Fruit fly (Drosophila melanogaster): ENCODE data around the gene crn.

Gene crn

dm6 chrX:2242897-2243296 lies 6.9 kb downstream of the crn start:
- TF ChIP-seq CTCF (optimal IDR thresholded peaks at IDR 0.05) (no peak), CG8478 (optimal IDR thresholded peaks at IDR 0.05) (no peak)

- TF ChIP-seq CTCF (optimal IDR thresholded peaks at IDR 0.05) (peak in 1 of 2 experiments; percentile 19), CG8478 (optimal IDR thresholded peaks at IDR 0.05) (no peak)
Measured at dm6 chrX:2241842-2242241, 7.9 kb downstream of the crn start, which contains the start of gene kz. kz (minus strand) TSS chrX:2242035.

dm6 chrX:2225138-2225537 lies 24.6 kb downstream of the crn start, which contains the start of gene pcx:
pcx (plus strand) TSS chrX:2225296.
- TF ChIP-seq CTCF (optimal IDR thresholded peaks at IDR 0.05): no peak
- TF ChIP-seq CG8478 (optimal IDR thresholded peaks at IDR 0.05): no peak

dm6 chrX:2223454-2223853 lies 26.3 kb downstream of the crn start, which contains the start of gene CG14052:
CG14052 (plus strand) TSS chrX:2223754.
- no peak for TF ChIP-seq CTCF (optimal IDR thresholded peaks at IDR 0.05)
- no peak for TF ChIP-seq CG8478 (optimal IDR thresholded peaks at IDR 0.05)

dm6 chrX:2222181-2222790 lies 27.5 kb downstream of the crn start, which contains the start of gene Vinc:
Vinc (minus strand) TSS chrX:2222567.
- TF ChIP-seq CG8478 (optimal IDR thresholded peaks at IDR 0.05) (no peak), CTCF (optimal IDR thresholded peaks at IDR 0.05) (no peak)

- TF ChIP-seq CG8478 (optimal IDR thresholded peaks at IDR 0.05) (no peak), CTCF (optimal IDR thresholded peaks at IDR 0.05) (no peak)
Measured at dm6 chrX:2221598-2221997, 28.2 kb downstream of the crn start.

dm6 chrX:2219899-2220298 lies 29.9 kb downstream of the crn start:
- TF ChIP-seq CG8478 (optimal IDR thresholded peaks at IDR 0.05) (no peak), CTCF (optimal IDR thresholded peaks at IDR 0.05) (no peak)

dm6 chrX:2219246-2219645 lies 30.5 kb downstream of the crn start:
- no peak for TF ChIP-seq CTCF (optimal IDR thresholded peaks at IDR 0.05)
- no peak for TF ChIP-seq CG8478 (optimal IDR thresholded peaks at IDR 0.05)

- TF ChIP-seq CG8478 (optimal IDR thresholded peaks at IDR 0.05): no peak
- no peak for TF ChIP-seq CTCF (optimal IDR thresholded peaks at IDR 0.05)
Measured at dm6 chrX:2218455-2218854, 31.3 kb downstream of the crn start.

dm6 chrX:2213759-2214406 lies 35.9 kb downstream of the crn start, which contains the start of gene SmydA-8:
SmydA-8 (minus strand) TSS chrX:2213809.
- no peak for TF ChIP-seq CTCF (optimal IDR thresholded peaks at IDR 0.05)
- no peak for TF ChIP-seq CG8478 (optimal IDR thresholded peaks at IDR 0.05)

dm6 chrX:2212327-2212820 lies 37.4 kb downstream of the crn start:
- TF ChIP-seq CTCF (optimal IDR thresholded peaks at IDR 0.05) (no peak), CG8478 (optimal IDR thresholded peaks at IDR 0.05) (no peak)

- TF ChIP-seq CTCF (optimal IDR thresholded peaks at IDR 0.05) (no peak), CG8478 (optimal IDR thresholded peaks at IDR 0.05) (no peak)
Measured at dm6 chrX:2208641-2209241, 41.0 kb downstream of the crn start.

- TF ChIP-seq CG8478 (optimal IDR thresholded peaks at IDR 0.05) (no peak), CTCF (optimal IDR thresholded peaks at IDR 0.05) (no peak)
Measured at dm6 chrX:2203766-2204165, 46.0 kb downstream of the crn start, which contains the start of gene FarO. FarO (minus strand) TSS chrX:2203866.

- TF ChIP-seq CTCF (optimal IDR thresholded peaks at IDR 0.05) (no peak), CG8478 (optimal IDR thresholded peaks at IDR 0.05) (no peak)
Measured at dm6 chrX:2199303-2199702, 50.5 kb downstream of the crn start.

dm6 chrX:2198272-2198571 lies 51.6 kb downstream of the crn start:
- TF ChIP-seq CG8478 (optimal IDR thresholded peaks at IDR 0.05) (no peak), CTCF (optimal IDR thresholded peaks at IDR 0.05) (no peak)

All from S2 (cell line).